Fruit fly (Drosophila melanogaster): ENCODE data around the gene CG42556.

CG42556 gene

DNA sequence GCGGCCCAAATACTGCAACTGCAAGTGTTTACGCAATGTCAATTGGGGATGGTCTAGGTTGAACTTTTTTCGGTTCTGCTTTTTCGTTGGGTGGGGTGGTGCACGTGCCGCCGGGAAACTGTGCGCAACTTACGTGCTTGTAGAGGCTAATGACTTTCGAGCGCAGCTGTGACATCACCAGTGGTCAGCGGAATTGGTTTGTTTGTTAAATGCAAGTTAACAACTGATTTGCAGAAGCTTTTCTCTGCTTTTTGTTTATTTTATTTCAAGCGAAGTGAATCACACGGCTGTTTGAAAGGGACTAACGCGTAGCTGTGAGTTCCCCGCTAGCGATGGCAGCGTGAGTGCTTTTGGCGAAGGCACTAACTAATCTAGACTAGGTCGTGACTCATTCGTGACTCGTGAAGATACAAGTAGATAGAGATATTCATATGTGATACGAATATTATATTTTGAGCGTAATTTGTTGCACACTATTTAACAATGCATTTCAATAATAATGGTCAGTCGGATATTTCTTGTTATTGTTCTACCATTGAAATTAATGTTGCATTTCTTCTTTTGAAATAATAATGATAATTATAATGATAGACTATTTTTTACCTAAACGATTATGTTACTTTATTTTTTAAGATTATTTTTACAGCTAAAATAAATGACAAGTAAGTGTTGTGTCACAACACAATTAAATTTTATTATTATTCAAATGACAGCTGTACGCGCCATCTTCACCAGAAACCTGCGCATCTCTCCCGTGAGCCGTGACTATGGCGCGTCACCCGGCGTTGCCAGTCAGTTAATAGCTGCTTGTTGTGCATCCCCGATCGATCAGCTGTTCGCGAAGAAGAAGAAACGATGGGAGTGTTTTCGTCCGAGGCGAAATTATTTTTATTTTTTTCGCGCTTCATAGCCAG, 1.8 kb upstream of the CG42556 start, which contains the start of the genes osi and tweek (continued):
- TF ChIP-seq dimm (GFP tag; IDR thresholded peaks at IDR 0.05): no peak
- peak; percentile 86 for TF ChIP-seq Hr3 (GFP tag; optimal IDR thresholded peaks at IDR 0.05)
- no peak for TF ChIP-seq dati (GFP tag; IDR thresholded peaks at IDR 0.05)
- no peak for TF ChIP-seq CG3726 (GFP tag; IDR thresholded peaks at IDR 0.05)
- no peak for TF ChIP-seq CG1233 (GFP tag; optimal IDR thresholded peaks at IDR 0.05)
- no peak for TF ChIP-seq run (tag; optimal IDR thresholded peaks at IDR 0.05)
- TF ChIP-seq zfh2 (GFP tag; optimal IDR thresholded peaks at IDR 0.05): peak; percentile 60
- no peak for TF ChIP-seq ftz-f1 (GFP tag; optimal IDR thresholded peaks at IDR 0.05)
- TF ChIP-seq CG9817 (tag; optimal IDR thresholded peaks at IDR 0.05): peak; percentile 76
- 0 out of 2 replicates have a peak, but pooled peaks have one; percentile 16 for TF ChIP-seq Ada2b (GFP tag; IDR thresholded peaks at IDR 0.05)
- TF ChIP-seq jigr1 (GFP tag; IDR thresholded peaks at IDR 0.05): no peak
- no peak for TF ChIP-seq zen (tag; optimal IDR thresholded peaks at IDR 0.05)
- TF ChIP-seq prd (optimal IDR thresholded peaks at IDR 0.05): no peak
- peak; percentile 44; the same call in 2 of the 3 replicates for TF ChIP-seq prd (GFP tag; IDR thresholded peaks at IDR 0.05)
- TF ChIP-seq CG34422 (GFP tag; IDR thresholded peaks at IDR 0.05): peak; percentile 59; the same call in 2 of the 3 replicates
- peak; percentile 47 for TF ChIP-seq trh (GFP tag; optimal IDR thresholded peaks at IDR 0.05)
- no peak for TF ChIP-seq Sox102F (GFP tag; optimal IDR thresholded peaks at IDR 0.05)
- TF ChIP-seq esg (GFP tag; conservative IDR thresholded peaks at IDR 0.05): peak; percentile 19; the same call in 1 of the 2 replicates
- no peak for TF ChIP-seq D (optimal IDR thresholded peaks at IDR 0.05)
- peak; percentile 29 for TF ChIP-seq D (GFP tag; optimal IDR thresholded peaks at IDR 0.05)
- no peak for TF ChIP-seq wdn (GFP tag; IDR thresholded peaks at IDR 0.05)
- no peak for TF ChIP-seq CG13624 (GFP tag; optimal IDR thresholded peaks at IDR 0.05)
- TF ChIP-seq fd102C (GFP tag; optimal IDR thresholded peaks at IDR 0.05): no peak
- TF ChIP-seq caup (GFP tag; optimal IDR thresholded peaks at IDR 0.05; ENCODE audit: severe bottlenecking): peak; percentile 27
- TF ChIP-seq CG6254 (GFP tag; optimal IDR thresholded peaks at IDR 0.05): no peak
- peak; percentile 32 for TF ChIP-seq maf-S (GFP tag; optimal IDR thresholded peaks at IDR 0.05)
- peak; percentile 34 for TF ChIP-seq stwl (tag; optimal IDR thresholded peaks at IDR 0.05)
- peak; percentile 56 for TF ChIP-seq Bteb2 (GFP tag; optimal IDR thresholded peaks at IDR 0.05)
- no peak for TF ChIP-seq Antp (GFP tag; optimal IDR thresholded peaks at IDR 0.05)
- TF ChIP-seq CG33557 (GFP tag; optimal IDR thresholded peaks at IDR 0.05): peak; percentile 26
- TF ChIP-seq Trl (optimal IDR thresholded peaks at IDR 0.05): no peak
- TF ChIP-seq Trl (GFP tag; optimal IDR thresholded peaks at IDR 0.05): peak; percentile 29
- peak; percentile 35 for TF ChIP-seq HmgZ (tag; optimal IDR thresholded peaks at IDR 0.05)
- TF ChIP-seq Meics (GFP tag; optimal IDR thresholded peaks at IDR 0.05): no peak
- no peak for TF ChIP-seq schlank (tag; optimal IDR thresholded peaks at IDR 0.05)
- peak; percentile 92 for TF ChIP-seq kay (GFP tag; optimal IDR thresholded peaks at IDR 0.05)
- no peak for TF ChIP-seq cad (GFP tag; optimal IDR thresholded peaks at IDR 0.05)
- no peak for TF ChIP-seq CG6765 (GFP tag; optimal IDR thresholded peaks at IDR 0.05)
- TF ChIP-seq gsb (GFP tag; IDR thresholded peaks at IDR 0.05): no peak
- TF ChIP-seq Dp (GFP tag; optimal IDR thresholded peaks at IDR 0.05): peak; percentile 53
- no peak for TF ChIP-seq CG7745 (tag; optimal IDR thresholded peaks at IDR 0.05)
- no peak for TF ChIP-seq p53 (GFP tag; optimal IDR thresholded peaks at IDR 0.05)
- no peak for TF ChIP-seq Vsx1 (GFP tag; optimal IDR thresholded peaks at IDR 0.05)
- no peak for TF ChIP-seq CG11504 (tag; optimal IDR thresholded peaks at IDR 0.05)
- TF ChIP-seq hkb (optimal IDR thresholded peaks at IDR 0.05): no peak
- no peak for TF ChIP-seq hkb (GFP tag; IDR thresholded peaks at IDR 0.05)
- peak; percentile 44 for TF ChIP-seq ewg (GFP tag; optimal IDR thresholded peaks at IDR 0.05)
- TF ChIP-seq Hr39 (optimal IDR thresholded peaks at IDR 0.05): no peak
- TF ChIP-seq YL-1 (GFP tag; optimal IDR thresholded peaks at IDR 0.05): peak; percentile 38
- TF ChIP-seq CTCF (GFP tag; optimal IDR thresholded peaks at IDR 0.05): no peak
- TF ChIP-seq pho (GFP tag; optimal IDR thresholded peaks at IDR 0.05): peak; percentile 41
